Worm (Caenorhabditis elegans): ENCODE data around the gene Y48A6B.8.

- no peak for TF ChIP-seq mep-1 (tag; optimal IDR thresholded peaks at IDR 0.05)
- TF ChIP-seq nhr-237 (tag; optimal IDR thresholded peaks at IDR 0.05), result no peak
- TF ChIP-seq lin-13 (tag; optimal IDR thresholded peaks at IDR 0.05), result no peak
- TF ChIP-seq hlh-1 (tag; optimal IDR thresholded peaks at IDR 0.05), result no peak
- TF ChIP-seq pha-4 (tag; optimal IDR thresholded peaks at IDR 0.05), result no peak
- no peak for TF ChIP-seq ztf-11 (tag; optimal IDR thresholded peaks at IDR 0.05)
- TF ChIP-seq nhr-28 (tag; optimal IDR thresholded peaks at IDR 0.05), result no peak
- TF ChIP-seq mab-5 (tag; optimal IDR thresholded peaks at IDR 0.05), result no peak
- TF ChIP-seq drap-1 (GFP tag; optimal IDR thresholded peaks at IDR 0.05), result no peak
- no peak for TF ChIP-seq blmp-1 (tag; optimal IDR thresholded peaks at IDR 0.05)
Observed at ce11 chrIII:11050658-11051118, 21.5 kb upstream of the Y48A6B.8 start.

Data from whole organism, mixed stage, embryonic.